Fruit fly (Drosophila melanogaster) whole organism, embryonic: ENCODE results near the gene Mink.

ENCODE experiments used
- Adf1 ChIP-seq: fragments of 200-800 bp; sonication (Bioruptor generic); IDR thresholded peaks from 2 replicates; pipeline ENCODE4 v1.3.6; 2022; ENCODE audit warnings: missing biosample characterization, missing genetic modification characterization
- Antp ChIP-seq: fragments of 200-800 bp; sonication (Bioruptor generic); optimal IDR thresholded peaks from 3 replicates; lab custom pipeline; 2016; ENCODE audit warnings: missing biosample characterization, missing genetic modification characterization
- Atf3 ChIP-seq: fragments of 200-800 bp; sonication (Bioruptor generic); optimal IDR thresholded peaks from 3 replicates; lab custom pipeline; 2016; ENCODE audit warnings: missing biosample characterization, missing genetic modification characterization
- C15 ChIP-seq: fragments of 200-800 bp; sonication (Bioruptor generic); IDR thresholded peaks from 3 replicates; pipeline ENCODE4 v1.3.6; 2022; ENCODE audit warnings: missing biosample characterization, missing genetic modification characterization
- CG10462 ChIP-seq: fragments of 200-800 bp; sonication (Bioruptor generic); optimal IDR thresholded peaks from 2 replicates; lab custom pipeline; 2016; ENCODE audit warnings: missing biosample characterization, missing genetic modification characterization
- CG10543 ChIP-seq: fragments of 200-800 bp; sonication (Bioruptor generic); optimal IDR thresholded peaks from 3 replicates; lab custom pipeline; 2017; ENCODE audit warnings: missing biosample characterization, mild to moderate bottlenecking, missing genetic modification characterization, moderate library complexity
- CG11456 ChIP-seq: fragments of 200-800 bp; sonication (Bioruptor generic); IDR thresholded peaks from 3 replicates; pipeline ENCODE4 v1.3.6; 2022; ENCODE audit warnings: missing biosample characterization, missing genetic modification characterization
- CG14965 ChIP-seq: fragments of 200-800 bp; sonication (Bioruptor generic); optimal IDR thresholded peaks from 2 replicates; lab custom pipeline; 2016; ENCODE audit warnings: missing biosample characterization, missing genetic modification characterization, borderline replicate concordance
- CG15011 ChIP-seq: fragments of 200-800 bp; sonication (Bioruptor generic); optimal IDR thresholded peaks from 3 replicates; lab custom pipeline; 2018; ENCODE audit warnings: missing biosample characterization, mild to moderate bottlenecking, missing genetic modification characterization
- CG16863 ChIP-seq: fragments of 200-800 bp; sonication (Bioruptor generic); optimal IDR thresholded peaks from 3 replicates; lab custom pipeline; 2016; ENCODE audit warnings: missing biosample characterization, missing genetic modification characterization
- CG17359 ChIP-seq: fragments of 200-800 bp; sonication (Bioruptor generic); optimal IDR thresholded peaks from 3 replicates; lab custom pipeline; 2018; ENCODE audit warnings: missing biosample characterization, mild to moderate bottlenecking, missing genetic modification characterization, moderate library complexity
- CG2120 ChIP-seq: fragments of 200-800 bp; sonication (Bioruptor generic); optimal IDR thresholded peaks from 3 replicates; lab custom pipeline; 2016; ENCODE audit warnings: missing biosample characterization, missing genetic modification characterization
- CG2129 ChIP-seq: fragments of 200-800 bp; sonication (Bioruptor generic); IDR thresholded peaks from 2 replicates; pipeline ENCODE4 v1.3.6; 2022; ENCODE audit warnings: missing biosample characterization, missing genetic modification characterization; ENCODE audit not compliant: partially characterized antibody
- CG32532 ChIP-seq: fragments of 200-800 bp; sonication (Bioruptor generic); IDR thresholded peaks from 2 replicates; pipeline ENCODE4 v1.3.6; 2022; ENCODE audit warnings: missing biosample characterization, missing genetic modification characterization
- CG32772 ChIP-seq: fragments of 200-800 bp; sonication (Bioruptor generic); IDR thresholded peaks from 2 replicates; pipeline ENCODE4 v1.3.6; 2022; ENCODE audit warnings: missing biosample characterization, missing genetic modification characterization
- CG34422 ChIP-seq: fragments of 200-800 bp; sonication (Bioruptor generic); IDR thresholded peaks from 3 replicates; pipeline ENCODE4 v1.3.6; 2022; ENCODE audit warnings: missing biosample characterization, missing genetic modification characterization
- CG3847 ChIP-seq: fragments of 200-800 bp; sonication (Bioruptor generic); IDR thresholded peaks from 2 replicates; pipeline ENCODE4 v1.3.6; 2022; ENCODE audit warnings: missing biosample characterization, missing genetic modification characterization
- CG4707 ChIP-seq: fragments of 200-800 bp; sonication (Bioruptor generic); optimal IDR thresholded peaks from 2 replicates; lab custom pipeline; 2018; ENCODE audit warnings: missing biosample characterization, mild to moderate bottlenecking, missing genetic modification characterization, moderate library complexity
- CG6654 ChIP-seq: fragments of 200-800 bp; sonication (Bioruptor generic); optimal IDR thresholded peaks from 2 replicates; lab custom pipeline; 2017; ENCODE audit warnings: missing biosample characterization, mild to moderate bottlenecking, missing genetic modification characterization
- CG9932 ChIP-seq: fragments of 200-800 bp; sonication (Bioruptor generic); IDR thresholded peaks from 2 replicates; pipeline ENCODE4 v1.3.6; 2022; ENCODE audit warnings: missing biosample characterization, missing genetic modification characterization
- CoRest ChIP-seq: fragments of 200-800 bp; sonication (Bioruptor generic); optimal IDR thresholded peaks from 3 replicates; lab custom pipeline; 2018; ENCODE audit warnings: missing biosample characterization, mild to moderate bottlenecking, missing genetic modification characterization, moderate library complexity
- Doc2 ChIP-seq: fragments of 200-800 bp; sonication (Bioruptor generic); IDR thresholded peaks from 2 replicates; pipeline ENCODE4 v1.3.6; 2022; ENCODE audit warnings: missing biosample characterization, missing genetic modification characterization
- Drgx ChIP-seq: fragments of 200-800 bp; sonication (Bioruptor generic); IDR thresholded peaks from 2 replicates; pipeline ENCODE4 v1.3.6; 2022; ENCODE audit warnings: missing biosample characterization, missing genetic modification characterization
- Ets65A ChIP-seq: fragments of 200-800 bp; sonication (Bioruptor generic); peaks from one replicate; lab custom pipeline; 2016; ENCODE audit warnings: missing biosample characterization, missing genetic modification characterization
- HLH4C ChIP-seq: fragments of 200-800 bp; sonication (Bioruptor generic); IDR thresholded peaks from 3 replicates; pipeline ENCODE4 v1.3.6; 2022; ENCODE audit warnings: missing biosample characterization, missing genetic modification characterization; ENCODE audit not compliant: partially characterized antibody
- Hand ChIP-seq: fragments of 200-800 bp; sonication (Bioruptor generic); optimal IDR thresholded peaks from 2 replicates; lab custom pipeline; 2017; ENCODE audit warnings: mild to moderate bottlenecking, missing biosample characterization, missing genetic modification reagents, missing genetic modification characterization
- Kr ChIP-seq: fragments of 200-800 bp; sonication (Bioruptor generic); optimal IDR thresholded peaks from 2 replicates; lab custom pipeline; 2017; ENCODE audit warnings: missing biosample characterization, mild to moderate bottlenecking, missing genetic modification characterization
- Mes4 ChIP-seq: fragments of 200-800 bp; sonication (Bioruptor generic); optimal IDR thresholded peaks from 2 replicates; lab custom pipeline; 2016; ENCODE audit warnings: missing biosample characterization, missing genetic modification characterization
- NfI ChIP-seq: fragments of 200-800 bp; sonication (Bioruptor generic); optimal IDR thresholded peaks from 3 replicates; lab custom pipeline; 2018; ENCODE audit warnings: missing biosample characterization, mild to moderate bottlenecking, missing genetic modification characterization, moderate library complexity
- Oli ChIP-seq: fragments of 200-800 bp; sonication (Bioruptor generic); optimal IDR thresholded peaks from 2 replicates; lab custom pipeline; 2018; ENCODE audit warnings: missing biosample characterization, mild to moderate bottlenecking, missing genetic modification characterization, moderate library complexity
- PHDP ChIP-seq: fragments of 200-800 bp; sonication (Bioruptor generic); optimal IDR thresholded peaks from 3 replicates; lab custom pipeline; 2018; ENCODE audit warnings: missing biosample characterization, mild to moderate bottlenecking, missing genetic modification characterization, moderate library complexity
- Ravus ChIP-seq: fragments of 200-800 bp; sonication (Bioruptor generic); IDR thresholded peaks from 2 replicates; pipeline ENCODE4 v1.3.6; 2022; ENCODE audit warnings: missing biosample characterization, missing genetic modification characterization
- Ssrp ChIP-seq: fragments of 200-800 bp; sonication (Bioruptor generic); optimal IDR thresholded peaks from 2 replicates; lab custom pipeline; 2018; ENCODE audit warnings: missing biosample characterization, mild to moderate bottlenecking, missing genetic modification characterization, moderate library complexity
- Xrp1 ChIP-seq: fragments of 200-800 bp; sonication (Bioruptor generic); IDR thresholded peaks from 2 replicates; pipeline ENCODE4 v1.3.6; 2022; ENCODE audit warnings: missing biosample characterization, missing genetic modification characterization
- abd-A ChIP-seq: fragments of 200-800 bp; sonication (Bioruptor generic); optimal IDR thresholded peaks from 3 replicates; lab custom pipeline; 2019; ENCODE audit warnings: missing biosample characterization, mild to moderate bottlenecking, missing genetic modification characterization, moderate library complexity
- bigmax ChIP-seq: fragments of 200-800 bp; sonication (Bioruptor generic); optimal IDR thresholded peaks from 2 replicates; lab custom pipeline; 2018; ENCODE audit warnings: missing biosample characterization, mild to moderate bottlenecking, missing genetic modification characterization
- chif ChIP-seq, 2 experiments: fragments of 200-800 bp; sonication (Bioruptor generic); optimal IDR thresholded peaks; 3 replicates each; lab custom pipeline; 2016; ENCODE audit warnings: missing biosample characterization in 2 of 2, missing genetic modification characterization in 2 of 2
- disco-r ChIP-seq: fragments of 200-800 bp; sonication (Bioruptor generic); optimal IDR thresholded peaks from 2 replicates; lab custom pipeline; 2016; ENCODE audit warnings: missing biosample characterization, missing genetic modification characterization
- dysf ChIP-seq: fragments of 200-800 bp; sonication (Bioruptor generic); IDR thresholded peaks from 3 replicates; pipeline ENCODE4 v1.3.6; 2022; ENCODE audit warnings: missing biosample characterization, missing genetic modification characterization
- gcm ChIP-seq: fragments of 200-800 bp; sonication (Bioruptor generic); optimal IDR thresholded peaks from 2 replicates; lab custom pipeline; 2019; ENCODE audit warnings: missing biosample characterization, mild to moderate bottlenecking, missing genetic modification characterization, moderate library complexity
- klu ChIP-seq: fragments of 200-800 bp; sonication (Bioruptor generic); IDR thresholded peaks from 2 replicates; pipeline ENCODE4 v1.3.6; 2022; ENCODE audit warnings: missing biosample characterization, missing genetic modification characterization
- ranshi ChIP-seq: fragments of 200-800 bp; sonication (Bioruptor generic); IDR thresholded peaks from 2 replicates; pipeline ENCODE4 v1.3.6; 2022; ENCODE audit warnings: missing biosample characterization, missing genetic modification characterization
- row ChIP-seq: fragments of 200-800 bp; sonication (Bioruptor generic); IDR thresholded peaks from 3 replicates; pipeline ENCODE4 v1.3.6; 2022; ENCODE audit warnings: missing biosample characterization, missing genetic modification characterization
- tll ChIP-seq, 2 experiments: fragments of 200-800 bp in 1 of 2; fragments of >200 bp in 1 of 2; sonication (Bioruptor generic) in 1 of 2; optimal IDR thresholded peaks; 2 replicates each; lab custom pipeline; 2017 to 2019; ENCODE audit warnings: missing biosample characterization in 2 of 2, missing genetic modification characterization in 2 of 2, mild to moderate bottlenecking in 1 of 2, moderate library complexity in 1 of 2
- trem ChIP-seq: fragments of 200-800 bp; optimal IDR thresholded peaks from 3 replicates; lab custom pipeline; 2019; ENCODE audit warnings: missing biosample characterization, mild to moderate bottlenecking, missing genetic modification characterization, moderate library complexity
- usp ChIP-seq: fragments of >200 bp; optimal IDR thresholded peaks from 2 replicates; lab custom pipeline; 2017; ENCODE audit warnings: missing biosample characterization, missing genetic modification characterization
- vvl ChIP-seq: fragments of 200-800 bp; sonication (Bioruptor generic); IDR thresholded peaks from 2 replicates; pipeline ENCODE4 v1.3.6; 2022; ENCODE audit warnings: missing biosample characterization, missing genetic modification characterization
- zf30C ChIP-seq: fragments of 200-800 bp; sonication (Bioruptor generic); optimal IDR thresholded peaks from 3 replicates; lab custom pipeline; 2018; ENCODE audit warnings: missing biosample characterization, mild to moderate bottlenecking, missing genetic modification characterization

The Mink gene

dm6 chr3R:24889303-24889892, 32.9 kb upstream of the Mink start (continued):
- no peak for TF ChIP-seq disco-r (GFP tag; lab: Kevin White, UChicago)
- TF ChIP-seq CG4707 (GFP tag; lab: Kevin White, UChicago): no peak
- no peak for TF ChIP-seq CG2129 (GFP tag; lab: Robert Waterston, UW)
- TF ChIP-seq dysf (GFP tag; lab: Robert Waterston, UW): no peak
- 0 out of 2 replicates have a peak, but pooled peaks have one; percentile 12 for TF ChIP-seq vvl (GFP tag; lab: Robert Waterston, UW)
- no peak for TF ChIP-seq CG3847 (GFP tag; lab: Robert Waterston, UW)
- TF ChIP-seq NfI (GFP tag; lab: Kevin White, UChicago): no peak
- TF ChIP-seq abd-A (tag; lab: Kevin White, UChicago): peak; percentile 30
- no peak for TF ChIP-seq C15 (GFP tag; lab: Robert Waterston, UW)

- no peak for TF ChIP-seq CG15011 (GFP tag; lab: Kevin White, UChicago)
- TF ChIP-seq CG10543 (GFP tag; lab: Kevin White, UChicago): no peak
- no peak for TF ChIP-seq PHDP
- no peak for TF ChIP-seq Mes4 (GFP tag; lab: Kevin White, UChicago)
- TF ChIP-seq trem (tag; lab: Kevin White, UChicago): no peak
- no peak for TF ChIP-seq ranshi
- TF ChIP-seq Ssrp (tag; lab: Kevin White, UChicago): no peak
- no peak for TF ChIP-seq CG14965 (GFP tag; lab: Kevin White, UChicago)
- TF ChIP-seq HLH4C: no peak
- no peak for TF ChIP-seq Hand
- TF ChIP-seq gcm (GFP tag; lab: Kevin White, UChicago): no peak
- no peak for TF ChIP-seq usp (GFP tag; lab: Kevin White, UChicago)
- TF ChIP-seq chif (GFP tag; optimal IDR thresholded peaks at IDR 0.05; lab: Kevin White, UChicago): no peak
- no peak for TF ChIP-seq Kr (GFP tag; lab: Kevin White, UChicago)
- TF ChIP-seq CG34422 (GFP tag; lab: Robert Waterston, UW): no peak
- no peak for TF ChIP-seq CG17359 (tag; lab: Kevin White, UChicago)
- TF ChIP-seq Adf1 (GFP tag; lab: Robert Waterston, UW): no peak
- no peak for TF ChIP-seq Doc2 (GFP tag; lab: Robert Waterston, UW)
- no peak for TF ChIP-seq CG6654
- no peak for TF ChIP-seq Antp (GFP tag; lab: Kevin White, UChicago)
Measured at dm6 chr3R:24890217-24890616, 32.1 kb upstream of the Mink start.

dm6 chr3R:24890919-24891318, 31.4 kb upstream of the Mink start:
- no peak for TF ChIP-seq Atf3 (GFP tag; lab: Kevin White, UChicago)
- TF ChIP-seq usp (GFP tag; lab: Kevin White, UChicago): no peak
- TF ChIP-seq CG16863: no peak
- TF ChIP-seq vvl (GFP tag; lab: Robert Waterston, UW): no peak
- no peak for TF ChIP-seq NfI (GFP tag; lab: Kevin White, UChicago)
- TF ChIP-seq bigmax (GFP tag; lab: Kevin White, UChicago): no peak
- no peak for TF ChIP-seq Ravus
- TF ChIP-seq CG32532 (GFP tag; lab: Robert Waterston, UW): no peak
- TF ChIP-seq CG9932 (GFP tag; lab: Robert Waterston, UW): no peak
- TF ChIP-seq Ets65A (GFP tag; lab: Kevin White, UChicago): peak; percentile 88
- peak; percentile 3 for TF ChIP-seq CoRest
- no peak for TF ChIP-seq CG10462 (GFP tag; lab: Kevin White, UChicago)
- 0 out of 3 replicates have a peak, but pooled peaks have one; percentile 38 for TF ChIP-seq dysf (GFP tag; lab: Robert Waterston, UW)
- TF ChIP-seq Oli (tag; lab: Kevin White, UChicago): peak; percentile 14
- peak; percentile 29 for TF ChIP-seq zf30C (GFP tag; lab: Kevin White, UChicago)
- TF ChIP-seq row (GFP tag; lab: Robert Waterston, UW): peak; percentile 41; the same call in 2 of the 3 replicates
- peak; percentile 3 for TF ChIP-seq CG2120 (GFP tag; lab: Kevin White, UChicago)
- no peak for TF ChIP-seq CG11456 (GFP tag; lab: Robert Waterston, UW)
- TF ChIP-seq CG32772: no peak
- TF ChIP-seq Drgx (GFP tag; lab: Robert Waterston, UW): peak; percentile 30; the same call in 1 of the 2 replicates
- TF ChIP-seq tll (GFP tag; optimal IDR thresholded peaks at IDR 0.05; lab: Kevin White, UChicago): no peak
- TF ChIP-seq klu (GFP tag; lab: Robert Waterston, UW): no peak
- peak; percentile 9; the same call in 1 of the 2 replicates for TF ChIP-seq Xrp1 (GFP tag; lab: Robert Waterston, UW)
